Worm (Caenorhabditis elegans) whole organism, mixed stage, embryonic: ENCODE data around the gene srbc-20.
A peak's percentile ranks its signal among the peaks of the same experiment; 100 is the strongest.

Experiments used
- bed-3 ChIP-seq: fragments of 200-800 bp; sonication (Bioruptor generic); optimal IDR thresholded peaks from 3 replicates; lab custom pipeline; 2018; ENCODE audit warnings: mild to moderate bottlenecking, missing genetic modification characterization, moderate library complexity, missing compliant biosample characterization
- blmp-1 ChIP-seq: fragments of 150-350 bp; optimal IDR thresholded peaks from 2 replicates; lab custom pipeline; 2014; ENCODE audit warnings: missing biosample characterization, missing genetic modification characterization
- ceh-39 ChIP-seq: fragments of 150-350 bp; optimal IDR thresholded peaks from 2 replicates; lab custom pipeline; 2014; ENCODE audit warnings: missing biosample characterization, missing genetic modification characterization
- ceh-43 ChIP-seq: fragments of 200-800 bp; sonication (Bioruptor generic); optimal IDR thresholded peaks from 2 replicates; lab custom pipeline; 2018; ENCODE audit warnings: mild to moderate bottlenecking, missing genetic modification characterization, moderate library complexity, missing compliant biosample characterization
- ceh-83 ChIP-seq: fragments of 200-800 bp; sonication (Bioruptor generic); optimal IDR thresholded peaks from 2 replicates; lab custom pipeline; 2018; ENCODE audit warnings: mild to moderate bottlenecking, missing genetic modification characterization, missing compliant biosample characterization
- ces-1 ChIP-seq: fragments of 150-350 bp; optimal IDR thresholded peaks from 2 replicates; lab custom pipeline; 2014; ENCODE audit warnings: missing biosample characterization, missing genetic modification reagents, missing genetic modification characterization
- cnd-1 ChIP-seq: fragments of 200-800 bp; sonication (Bioruptor generic); optimal IDR thresholded peaks from 2 replicates; lab custom pipeline; 2018; ENCODE audit warnings: mild to moderate bottlenecking, missing genetic modification characterization, missing compliant biosample characterization
- drap-1 ChIP-seq: fragments of 200-800 bp; sonication (Bioruptor generic); optimal IDR thresholded peaks from 3 replicates; lab custom pipeline; 2018; ENCODE audit warnings: mild to moderate bottlenecking, missing genetic modification characterization, missing compliant biosample characterization
- elt-1 ChIP-seq: sonication (generic microtip); optimal IDR thresholded peaks from 2 replicates; lab custom pipeline; 2017; ENCODE audit warnings: missing genetic modification characterization, mild to moderate bottlenecking, missing compliant biosample characterization, antibody characterized with exemption, moderate library complexity, borderline replicate concordance; ENCODE audit not compliant: insufficient read depth
- elt-3 ChIP-seq: fragments of 150-350 bp; optimal IDR thresholded peaks from 2 replicates; lab custom pipeline; 2014; ENCODE audit warnings: missing biosample characterization, missing genetic modification characterization
- flh-1 ChIP-seq: fragments of 200-800 bp; sonication (Bioruptor generic); optimal IDR thresholded peaks from 2 replicates; lab custom pipeline; 2018; ENCODE audit warnings: mild to moderate bottlenecking, missing genetic modification characterization, moderate library complexity, missing compliant biosample characterization
- ham-2 ChIP-seq: fragments of 200-800 bp; sonication (Bioruptor generic); optimal IDR thresholded peaks from 2 replicates; lab custom pipeline; 2018; ENCODE audit warnings: mild to moderate bottlenecking, missing genetic modification characterization, missing compliant biosample characterization
- hlh-1 ChIP-seq: fragments of 150-350 bp; optimal IDR thresholded peaks from 2 replicates; lab custom pipeline; 2014; ENCODE audit warnings: missing biosample characterization, missing genetic modification reagents, missing genetic modification characterization
- lin-32 ChIP-seq: fragments of 200-800 bp; sonication (Bioruptor generic); optimal IDR thresholded peaks from 2 replicates; lab custom pipeline; 2018; ENCODE audit warnings: mild to moderate bottlenecking, missing genetic modification characterization, missing compliant biosample characterization
- lsy-2 ChIP-seq: fragments of 150-350 bp; optimal IDR thresholded peaks from 2 replicates; lab custom pipeline; 2014; ENCODE audit warnings: missing biosample characterization, missing genetic modification characterization
- mab-5 ChIP-seq: fragments of 150-350 bp; optimal IDR thresholded peaks from 2 replicates; lab custom pipeline; 2014; ENCODE audit warnings: missing biosample characterization, missing genetic modification characterization
- mep-1 ChIP-seq: fragments of 150-350 bp; optimal IDR thresholded peaks from 2 replicates; lab custom pipeline; 2017; ENCODE audit warnings: missing biosample characterization, missing genetic modification reagents, missing genetic modification characterization, inconsistent platforms
- mls-2 ChIP-seq: sonication (generic microtip); optimal IDR thresholded peaks from 2 replicates; lab custom pipeline; 2016; ENCODE audit warnings: mild to moderate bottlenecking, missing genetic modification characterization, moderate library complexity, missing compliant biosample characterization
- nhr-12 ChIP-seq: fragments of 150-350 bp; optimal IDR thresholded peaks from 2 replicates; lab custom pipeline; 2014; ENCODE audit warnings: missing biosample characterization, missing genetic modification characterization
- nhr-2 ChIP-seq: fragments of 150-350 bp; optimal IDR thresholded peaks from 2 replicates; lab custom pipeline; 2014; ENCODE audit warnings: missing biosample characterization, missing genetic modification characterization
- nhr-237 ChIP-seq: fragments of 150-350 bp; optimal IDR thresholded peaks from 2 replicates; lab custom pipeline; 2014; ENCODE audit warnings: missing biosample characterization, missing genetic modification characterization
- nhr-28 ChIP-seq: fragments of 150-350 bp; optimal IDR thresholded peaks from 2 replicates; lab custom pipeline; 2014; ENCODE audit warnings: missing biosample characterization, missing genetic modification characterization
- sem-2 ChIP-seq: fragments of 200-800 bp; sonication (Bioruptor generic); optimal IDR thresholded peaks from 2 replicates; lab custom pipeline; 2018; ENCODE audit warnings: mild to moderate bottlenecking, missing genetic modification characterization, missing compliant biosample characterization
- snpc-4 ChIP-seq: fragments of 150-350 bp; optimal IDR thresholded peaks from 2 replicates; lab custom pipeline; 2014; ENCODE audit warnings: missing biosample characterization, missing genetic modification characterization
- sptf-1 ChIP-seq: sonication (generic microtip); optimal IDR thresholded peaks from 2 replicates; lab custom pipeline; 2017; ENCODE audit warnings: mild to moderate bottlenecking, missing genetic modification characterization, moderate library complexity, missing compliant biosample characterization
- tbx-8 ChIP-seq: fragments of 200-800 bp; sonication (Bioruptor generic); optimal IDR thresholded peaks from 2 replicates; lab custom pipeline; 2018; ENCODE audit warnings: mild to moderate bottlenecking, missing genetic modification characterization, moderate library complexity, missing compliant biosample characterization
- unc-120 ChIP-seq: sonication (generic microtip); optimal IDR thresholded peaks from 2 replicates; lab custom pipeline; 2017; ENCODE audit warnings: missing genetic modification characterization, missing compliant biosample characterization; ENCODE audit not compliant: poor library complexity, severe bottlenecking
- unc-39 ChIP-seq: fragments of 150-350 bp; optimal IDR thresholded peaks from 2 replicates; lab custom pipeline; 2014; ENCODE audit warnings: missing biosample characterization, missing genetic modification characterization
- zip-8 ChIP-seq: fragments of 150-350 bp; optimal IDR thresholded peaks from 2 replicates; lab custom pipeline; 2014; ENCODE audit warnings: missing biosample characterization, missing genetic modification characterization
- ztf-11 ChIP-seq: fragments of 150-350 bp; optimal IDR thresholded peaks from 2 replicates; lab custom pipeline; 2014; ENCODE audit warnings: missing biosample characterization, missing genetic modification characterization

Gene srbc-20

ce11 chrV:2123164-2123563 is 23.7 kb upstream of the srbc-20 start:
- TF ChIP-seq nhr-2 (tag; lab: Kevin White, UChicago) = no peak
- no peak for TF ChIP-seq unc-120 (tag; lab: Kevin White, UChicago)
- no peak for TF ChIP-seq sptf-1
- TF ChIP-seq ceh-43 = no peak
- TF ChIP-seq unc-39 = no peak
- TF ChIP-seq hlh-1 = no peak
- no peak for TF ChIP-seq tbx-8 (GFP tag; lab: Kevin White, UChicago)
- TF ChIP-seq cnd-1 = no peak
- no peak for TF ChIP-seq ceh-39
- no peak for TF ChIP-seq nhr-28 (tag; lab: Kevin White, UChicago)
- TF ChIP-seq mab-5 (tag; lab: Kevin White, UChicago) = no peak
- TF ChIP-seq bed-3 (GFP tag; lab: Kevin White, UChicago) = no peak
- no peak for TF ChIP-seq elt-1 (tag; lab: Kevin White, UChicago)

- TF ChIP-seq unc-120 (tag; lab: Kevin White, UChicago) (peak; percentile 4), lin-32 (GFP tag; lab: Kevin White, UChicago) (no peak), elt-1 (tag; lab: Kevin White, UChicago) (no peak), nhr-2 (tag; lab: Kevin White, UChicago) (peak; percentile 62), hlh-1 (peak; percentile 79)
These were observed 20.3 kb upstream of the srbc-20 start for ce11 chrV:2126554-2126953.

ce11 chrV:2126996-2127585 is 19.8 kb upstream of the srbc-20 start, which contains the start of gene ldp-1:
TSS of gene ldp-1 (plus strand) at chrV:2127535.
- peak; percentile 0 for TF ChIP-seq lsy-2 (tag; lab: Kevin White, UChicago)
- TF ChIP-seq drap-1 (GFP tag; lab: Kevin White, UChicago) = no peak
- no peak for TF ChIP-seq flh-1 (GFP tag; lab: Kevin White, UChicago)
- TF ChIP-seq nhr-12 = no peak
- TF ChIP-seq snpc-4 (tag; lab: Kevin White, UChicago) = no peak
- TF ChIP-seq elt-3 (tag; lab: Kevin White, UChicago) = no peak
- no peak for TF ChIP-seq ceh-39
- TF ChIP-seq blmp-1 = no peak
- TF ChIP-seq nhr-2 (tag; lab: Kevin White, UChicago) = no peak
- no peak for TF ChIP-seq ham-2 (GFP tag; lab: Kevin White, UChicago)
- TF ChIP-seq ces-1 (GFP tag; lab: Kevin White, UChicago) = peak; percentile 24
- TF ChIP-seq ceh-83 (GFP tag; lab: Kevin White, UChicago) = no peak
- no peak for TF ChIP-seq zip-8 (tag; lab: Kevin White, UChicago)
- TF ChIP-seq elt-1 (tag; lab: Kevin White, UChicago) = no peak
- TF ChIP-seq sptf-1 = peak; percentile 40
- TF ChIP-seq unc-120 (tag; lab: Kevin White, UChicago) = no peak
- TF ChIP-seq tbx-8 (GFP tag; lab: Kevin White, UChicago) = no peak
- no peak for TF ChIP-seq mls-2 (tag; lab: Kevin White, UChicago)

ce11 chrV:2132675-2133074 is 14.2 kb upstream of the srbc-20 start:
- TF ChIP-seq bed-3 (GFP tag; lab: Kevin White, UChicago) (no peak), ces-1 (GFP tag; lab: Kevin White, UChicago) (no peak), nhr-12 (no peak), ztf-11 (tag; lab: Kevin White, UChicago) (no peak)

ce11 chrV:2133512-2133911 is 13.4 kb upstream of the srbc-20 start:
- no peak for TF ChIP-seq sem-2 (GFP tag; lab: Kevin White, UChicago)
- TF ChIP-seq lin-32 (GFP tag; lab: Kevin White, UChicago) = no peak
- peak; percentile 4 for TF ChIP-seq ces-1 (GFP tag; lab: Kevin White, UChicago)
- TF ChIP-seq snpc-4 (tag; lab: Kevin White, UChicago) = no peak
- no peak for TF ChIP-seq flh-1 (GFP tag; lab: Kevin White, UChicago)
- TF ChIP-seq bed-3 (GFP tag; lab: Kevin White, UChicago) = no peak
- TF ChIP-seq nhr-237 (tag; lab: Kevin White, UChicago) = peak; percentile 20
- TF ChIP-seq mls-2 (tag; lab: Kevin White, UChicago) = no peak
- TF ChIP-seq hlh-1 = no peak
- TF ChIP-seq nhr-2 (tag; lab: Kevin White, UChicago) = no peak
- peak; percentile 4 for TF ChIP-seq mep-1
